Fruit fly (Drosophila melanogaster) whole organism, pupa: ENCODE data around the gene Sfp93F.

Experiments used
- CG12605 ChIP-seq: fragments of 200-800 bp; sonication (Bioruptor generic); IDR thresholded peaks from 2 replicates; pipeline ENCODE4 v1.3.6; 2022; ENCODE audit warnings: missing biosample characterization, missing genetic modification characterization
- CG9948 ChIP-seq: fragments of 200-800 bp; sonication (Bioruptor generic); optimal IDR thresholded peaks from 2 replicates; lab custom pipeline; 2018; ENCODE audit warnings: missing biosample characterization, mild to moderate bottlenecking, missing genetic modification characterization, moderate library complexity
- EcR ChIP-seq: fragments of 200-800 bp; sonication (Bioruptor generic); optimal IDR thresholded peaks from 3 replicates; lab custom pipeline; 2019; ENCODE audit warnings: missing biosample characterization, missing genetic modification characterization, mild to moderate bottlenecking, moderate library complexity, missing genetic modification reagents

- no peak for TF ChIP-seq CG12605 (GFP tag; lab: Robert Waterston, UW)
- TF ChIP-seq CG9948, result no peak
- TF ChIP-seq EcR (GFP tag; lab: Kevin White, UChicago), result no peak
Observed at dm6 chr3R:21722457-21722856, 13.6 kb downstream of the Sfp93F start.
